Worm (Caenorhabditis elegans) whole organism, L4/young adult: ENCODE data around the gene sru-31.

Experiments
- W03F9.2 ChIP-seq: fragments of 150-350 bp; optimal IDR thresholded peaks from 2 replicates; lab custom pipeline; 2014; ENCODE audit warnings: missing biosample characterization, missing genetic modification characterization
- dao-5 ChIP-seq: sonication (generic microtip); optimal IDR thresholded peaks from 2 replicates; lab custom pipeline; 2016; ENCODE audit warnings: missing genotype, missing genetic modification characterization, moderate library complexity, missing compliant biosample characterization

ce11 chrV:9835945-9836344 lies 19.5 kb downstream of the sru-31 start, which contains the start of gene sru-38:
- no peak for TF ChIP-seq dao-5 (tag; lab: Kevin White, UChicago)
- no peak for TF ChIP-seq W03F9.2 (tag; lab: Kevin White, UChicago)
